Worm (Caenorhabditis elegans): ENCODE measurements around the gene lgc-38.
"Not testable (repeated sequence)": the region's sequence is repeated elsewhere in the genome, so short reads cannot be mapped to it uniquely, and the experiment has no call there.

DNA sequence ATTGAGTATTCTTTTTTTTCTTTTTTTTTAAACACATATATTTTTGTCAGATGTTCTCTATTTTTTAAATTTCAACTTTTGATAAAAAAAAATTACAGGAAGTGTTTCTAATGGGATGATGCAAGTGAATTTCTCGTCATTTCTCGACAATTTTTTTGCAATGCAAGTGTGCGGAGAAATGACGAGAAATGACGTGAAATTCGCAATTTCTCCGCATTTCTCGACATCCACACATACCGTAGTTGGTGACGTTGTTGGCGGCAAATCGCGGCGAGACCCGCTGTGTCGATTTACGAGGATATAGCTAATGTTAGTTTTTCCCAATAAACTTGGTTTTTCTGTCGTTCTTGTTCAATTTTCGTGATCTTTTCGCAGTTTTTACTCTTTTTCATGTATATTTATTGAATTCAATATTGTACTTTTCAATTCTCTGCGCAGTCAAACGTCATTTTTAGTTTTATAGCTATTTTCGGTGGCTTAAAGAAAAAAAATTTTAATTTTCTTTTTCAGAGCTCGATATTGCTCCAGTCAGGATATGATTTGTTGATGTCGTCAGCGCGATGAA lies 26.9 kb upstream of the lgc-38 start, which contains the start of gene F31E3.6:
- TF ChIP-seq lin-13 (tag; optimal IDR thresholded peaks at IDR 0.05); ztf-11 (tag; optimal IDR thresholded peaks at IDR 0.05); cnd-1 (tag; optimal IDR thresholded peaks at IDR 0.05); sem-2 (GFP tag; optimal IDR thresholded peaks at IDR 0.05): not testable (repeated sequence)
